Fruit fly (Drosophila melanogaster) whole organism, pupa: ENCODE data around the gene CG13049.

Experiments used
- CG10348 ChIP-seq: fragments of 200-800 bp; sonication (Bioruptor generic); IDR thresholded peaks from 2 replicates; pipeline ENCODE4 v1.3.6; 2022; ENCODE audit warnings: missing biosample characterization, missing genetic modification characterization
- CG12605 ChIP-seq: fragments of 200-800 bp; sonication (Bioruptor generic); IDR thresholded peaks from 2 replicates; pipeline ENCODE4 v1.3.6; 2022; ENCODE audit warnings: missing biosample characterization, missing genetic modification characterization
- CG13204 ChIP-seq: fragments of 200-800 bp; sonication (Bioruptor generic); optimal IDR thresholded peaks from 2 replicates; lab custom pipeline; 2018; ENCODE audit warnings: missing biosample characterization, mild to moderate bottlenecking, missing genetic modification characterization, moderate library complexity
- CG14655 ChIP-seq: fragments of 200-800 bp; sonication (Bioruptor generic); optimal IDR thresholded peaks from 3 replicates; lab custom pipeline; 2017; ENCODE audit warnings: mild to moderate bottlenecking, missing biosample characterization, missing genetic modification reagents, missing genetic modification characterization
- CG15710 ChIP-seq: fragments of 200-800 bp; sonication (Bioruptor generic); optimal IDR thresholded peaks from 2 replicates; lab custom pipeline; 2018; ENCODE audit warnings: missing biosample characterization, mild to moderate bottlenecking, missing genetic modification characterization, moderate library complexity
- CG17806 ChIP-seq: fragments of 200-800 bp; sonication (Bioruptor generic); optimal IDR thresholded peaks from 2 replicates; lab custom pipeline; 2018; ENCODE audit warnings: missing biosample characterization, mild to moderate bottlenecking, missing genetic modification characterization, moderate library complexity
- CG32121 ChIP-seq: fragments of 200-800 bp; sonication (Bioruptor generic); IDR thresholded peaks from 2 replicates; pipeline ENCODE4 v1.3.6; 2022; ENCODE audit warnings: missing biosample characterization, missing genetic modification characterization
- CG34367 ChIP-seq: fragments of 200-800 bp; sonication (Bioruptor generic); optimal IDR thresholded peaks from 2 replicates; lab custom pipeline; 2018; ENCODE audit warnings: missing biosample characterization, mild to moderate bottlenecking, missing genetic modification characterization
- CG4496 ChIP-seq: fragments of 200-800 bp; sonication (Bioruptor generic); IDR thresholded peaks from 3 replicates; pipeline ENCODE4 v1.3.6; 2022; ENCODE audit warnings: missing biosample characterization, missing genetic modification characterization
- CG8159 ChIP-seq: fragments of 200-800 bp; sonication (Bioruptor generic); optimal IDR thresholded peaks from 3 replicates; lab custom pipeline; 2018; ENCODE audit warnings: missing biosample characterization, mild to moderate bottlenecking, missing genetic modification characterization, moderate library complexity
- CG8301 ChIP-seq: fragments of 200-800 bp; sonication (Bioruptor generic); optimal IDR thresholded peaks from 2 replicates; lab custom pipeline; 2018; ENCODE audit warnings: missing biosample characterization, mild to moderate bottlenecking, missing genetic modification characterization
- CG9948 ChIP-seq: fragments of 200-800 bp; sonication (Bioruptor generic); optimal IDR thresholded peaks from 2 replicates; lab custom pipeline; 2018; ENCODE audit warnings: missing biosample characterization, mild to moderate bottlenecking, missing genetic modification characterization, moderate library complexity
- D1 ChIP-seq: fragments of 200-800 bp; sonication (Bioruptor generic); optimal IDR thresholded peaks from 2 replicates; lab custom pipeline; 2018; ENCODE audit warnings: missing biosample characterization, mild to moderate bottlenecking, missing genetic modification characterization, moderate library complexity
- EcR ChIP-seq: fragments of 200-800 bp; sonication (Bioruptor generic); optimal IDR thresholded peaks from 3 replicates; lab custom pipeline; 2019; ENCODE audit warnings: missing biosample characterization, missing genetic modification characterization, mild to moderate bottlenecking, moderate library complexity, missing genetic modification reagents
- Ets98B ChIP-seq: fragments of 200-800 bp; sonication (Bioruptor generic); IDR thresholded peaks from 2 replicates; pipeline ENCODE4 v1.3.6; 2022; ENCODE audit warnings: missing biosample characterization, missing genetic modification characterization
- Pif1A ChIP-seq: fragments of 200-800 bp; sonication (Bioruptor generic); optimal IDR thresholded peaks from 3 replicates; lab custom pipeline; 2016; ENCODE audit warnings: missing biosample characterization, missing genetic modification characterization
- Pif1B ChIP-seq: fragments of 200-800 bp; sonication (Bioruptor generic); optimal IDR thresholded peaks from 3 replicates; lab custom pipeline; 2016; ENCODE audit warnings: missing biosample characterization, missing genetic modification characterization
- Snoo ChIP-seq: fragments of 200-800 bp; sonication (Bioruptor generic); optimal IDR thresholded peaks from 3 replicates; lab custom pipeline; 2017; ENCODE audit warnings: missing biosample characterization, mild to moderate bottlenecking, missing genetic modification characterization, inconsistent platforms
- fd96Ca ChIP-seq: fragments of 200-800 bp; sonication (Bioruptor generic); IDR thresholded peaks from 3 replicates; pipeline ENCODE4 v1.3.6; 2022; ENCODE audit warnings: missing biosample characterization, missing genetic modification characterization
- gl ChIP-seq: fragments of 200-800 bp; sonication (Bioruptor generic); optimal IDR thresholded peaks from 2 replicates; lab custom pipeline; 2018; ENCODE audit warnings: missing biosample characterization, mild to moderate bottlenecking, missing genetic modification characterization
- rn ChIP-seq: fragments of 200-800 bp; sonication (Bioruptor generic); IDR thresholded peaks from 2 replicates; pipeline ENCODE4 v1.3.6; 2022; ENCODE audit warnings: missing biosample characterization, missing genetic modification characterization

Gene CG13049

DNA sequence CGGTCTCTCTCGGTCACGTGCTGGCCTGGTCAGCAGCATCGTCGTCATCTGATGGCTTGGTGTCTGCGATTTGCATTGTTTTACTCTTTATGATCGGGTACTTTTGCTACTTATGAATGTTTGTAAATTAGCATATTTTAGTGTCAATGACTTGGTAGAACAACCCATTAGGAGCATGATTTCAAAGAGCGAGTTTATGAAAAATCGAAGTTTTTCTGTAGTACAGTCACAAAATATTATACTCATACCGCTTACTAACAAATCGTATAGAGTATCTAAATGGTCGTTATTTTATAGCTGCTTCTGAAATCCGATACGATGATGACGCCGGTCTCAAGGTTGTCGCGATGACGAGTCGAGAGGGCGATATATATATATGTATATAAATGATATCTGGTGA, 4.5 kb upstream of the CG13049 start:
- TF ChIP-seq Snoo (tag; lab: Kevin White, UChicago), result peak; percentile 7
- TF ChIP-seq CG10348, result no peak
- TF ChIP-seq CG13204 (GFP tag; lab: Kevin White, UChicago), result peak; percentile 33
- no peak for TF ChIP-seq CG32121 (GFP tag; lab: Robert Waterston, UW)
- TF ChIP-seq CG8301 (tag; lab: Kevin White, UChicago), result no peak
- TF ChIP-seq CG17806, result peak; percentile 76
- peak; percentile 87 for TF ChIP-seq EcR (GFP tag; lab: Kevin White, UChicago)
- no peak for TF ChIP-seq CG4496 (GFP tag; lab: Robert Waterston, UW)
- peak; percentile 27 for TF ChIP-seq CG14655
- peak; percentile 89 for TF ChIP-seq CG8159
- peak; percentile 67 for TF ChIP-seq CG34367 (tag; lab: Kevin White, UChicago)
- TF ChIP-seq gl (tag; lab: Kevin White, UChicago), result peak; percentile 53
- peak; percentile 70 for TF ChIP-seq CG9948 (tag; lab: Kevin White, UChicago)
- TF ChIP-seq fd96Ca, result no peak
- TF ChIP-seq CG12605 (GFP tag; lab: Robert Waterston, UW), result no peak
- no peak for TF ChIP-seq Ets98B
- TF ChIP-seq D1 (tag; lab: Kevin White, UChicago), result peak; percentile 62
- TF ChIP-seq rn (GFP tag; lab: Robert Waterston, UW), result no peak
- TF ChIP-seq Pif1B, result peak; percentile 56
- peak; percentile 86 for TF ChIP-seq CG15710 (tag; lab: Kevin White, UChicago)
- TF ChIP-seq Pif1A (GFP tag; lab: Kevin White, UChicago), result peak; percentile 65

DNA sequence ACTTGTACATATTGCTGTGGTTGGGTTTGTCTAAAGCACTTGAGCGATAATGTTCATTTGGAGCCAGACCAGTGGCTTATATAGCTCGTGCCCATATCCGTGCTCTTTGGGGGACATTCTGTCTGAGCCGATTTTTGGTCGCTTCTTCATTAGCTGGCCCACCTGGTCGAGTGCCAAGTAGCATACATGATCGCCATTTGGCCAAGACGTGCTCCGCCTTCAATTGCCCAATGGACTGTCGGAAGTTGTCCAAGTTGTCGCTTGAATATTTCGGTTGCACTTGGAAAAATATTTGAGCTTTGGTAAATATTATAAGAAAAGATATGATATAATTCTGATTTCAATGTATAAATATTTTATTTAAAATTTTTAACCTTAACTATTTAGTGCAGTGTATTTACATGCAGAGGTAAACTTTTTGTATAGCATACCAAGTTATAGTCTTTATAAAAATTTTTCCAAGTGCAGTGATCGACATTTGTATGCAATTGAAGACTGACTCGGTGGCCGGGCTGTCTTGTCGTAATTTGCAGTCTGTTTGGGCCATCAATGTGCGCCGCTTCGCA, 3.7 kb upstream of the CG13049 start, which contains the start of gene CG13047:
Gene CG13047 (minus strand): TSS at position 51 of the 566 bp plus-strand sequence.
- TF ChIP-seq CG4496 (GFP tag; lab: Robert Waterston, UW) (0 out of 3 replicates have a peak, but pooled peaks have one; percentile 17), CG8159 (peak; percentile 55), Ets98B (no peak), CG14655 (peak; percentile 17), CG15710 (tag; lab: Kevin White, UChicago) (peak; percentile 29), CG9948 (tag; lab: Kevin White, UChicago) (peak; percentile 52), CG17806 (peak; percentile 33), CG34367 (tag; lab: Kevin White, UChicago) (peak; percentile 1), gl (tag; lab: Kevin White, UChicago) (no peak)

DNA sequence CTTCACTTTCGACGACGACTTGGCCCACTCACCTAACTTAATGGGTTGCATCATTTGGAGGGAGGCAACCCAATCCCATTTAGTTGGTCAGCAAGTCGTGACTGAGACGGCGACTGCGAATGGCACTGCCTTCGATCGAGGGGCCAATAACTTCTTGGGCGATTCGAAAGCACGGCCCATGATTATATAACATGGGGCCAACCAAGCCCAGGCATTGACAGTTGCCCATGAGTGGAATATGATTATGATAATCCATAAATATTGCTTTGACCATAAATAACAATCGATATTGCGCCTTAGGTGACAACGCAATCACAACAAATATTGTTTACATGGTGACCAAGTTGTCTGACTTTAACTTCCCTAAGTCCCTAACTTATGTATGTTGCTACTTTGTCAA, 2.1 kb upstream of the CG13049 start, which contains the start of gene CG13048:
Gene CG13048 (minus strand): TSS at position 101 of the 400 bp plus-strand sequence.
- no peak for TF ChIP-seq gl (tag; lab: Kevin White, UChicago)
- 0 out of 2 replicates have a peak, but pooled peaks have one; percentile 16 for TF ChIP-seq CG10348

DNA sequence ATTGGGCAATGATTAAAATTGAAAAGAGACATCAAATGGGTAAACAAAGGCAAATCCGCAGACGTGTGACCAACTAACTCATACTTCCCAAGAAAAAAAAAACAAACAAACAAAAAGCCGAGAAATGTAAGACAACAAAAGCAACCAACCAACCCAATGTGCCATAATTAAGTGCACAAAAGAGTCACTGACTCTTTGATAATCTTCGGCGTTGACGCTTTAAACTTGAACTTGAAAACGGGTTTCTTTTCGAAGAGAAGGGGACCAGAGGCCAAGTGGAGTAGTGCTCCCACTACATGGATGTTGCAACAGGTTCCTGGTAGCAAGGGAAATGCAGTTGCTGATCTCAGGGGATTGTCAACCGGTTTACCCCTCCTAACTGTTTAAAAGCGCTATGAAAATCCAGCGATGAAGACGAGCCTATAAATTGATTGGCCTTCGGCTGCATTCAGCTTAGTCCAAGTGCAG, 1.7 kb downstream of the CG13049 start, which contains the start of gene CG13064:
Gene CG13064 (plus strand): TSS at position 418 of the 468 bp plus-strand sequence.
- TF ChIP-seq CG15710 (tag; lab: Kevin White, UChicago) (no peak), EcR (GFP tag; lab: Kevin White, UChicago) (peak; percentile 96)
- TF ChIP-seq, all 21 proteins: peak for 1

DNA sequence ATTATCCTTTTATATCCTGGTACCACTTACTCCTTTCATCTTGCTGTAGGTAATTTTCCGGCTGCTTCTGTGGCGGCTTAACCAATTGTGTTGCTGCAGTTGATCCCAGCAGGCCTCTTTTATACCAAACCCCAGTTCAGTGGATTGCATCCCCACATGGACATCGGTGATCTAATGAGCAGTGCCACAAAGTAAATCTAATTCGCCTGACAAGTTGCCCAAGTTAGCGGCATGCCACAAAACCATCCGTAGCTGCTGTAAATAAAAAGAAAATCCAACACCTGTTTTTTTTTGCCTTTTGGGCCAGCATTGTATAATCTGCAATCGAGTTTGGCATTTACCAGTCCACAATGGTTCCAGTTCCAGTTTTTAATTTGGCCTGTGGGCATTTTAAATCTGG, 2.6 kb downstream of the CG13049 start, which contains the start of gene CG13050:
Gene CG13050 (minus strand): TSS at position 101 of the 400 bp plus-strand sequence.
- TF ChIP-seq CG14655 (no peak), CG15710 (tag; lab: Kevin White, UChicago) (no peak), gl (tag; lab: Kevin White, UChicago) (no peak), CG17806 (no peak), Pif1B (no peak), D1 (tag; lab: Kevin White, UChicago) (no peak)

DNA sequence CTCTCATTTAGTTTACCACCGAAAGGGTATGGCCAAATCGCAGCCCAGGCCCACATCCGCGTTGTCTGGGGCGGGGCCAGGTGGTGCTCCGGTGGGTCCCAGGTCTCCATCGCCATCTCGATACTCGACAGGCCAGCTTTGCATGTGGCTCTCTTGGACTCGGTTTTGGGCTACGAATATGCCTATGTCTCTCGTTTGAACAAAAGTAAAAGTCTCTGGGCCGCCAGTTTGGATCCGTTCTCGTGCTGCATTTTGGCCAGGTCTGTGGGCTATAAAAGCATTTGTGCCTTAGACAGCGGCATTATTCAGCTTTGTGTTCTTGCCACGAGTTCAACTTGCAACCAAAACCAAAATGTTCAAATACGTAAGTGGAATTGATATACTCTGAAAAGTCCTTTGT, 4.6 kb downstream of the CG13049 start, which contains the start of gene CG13065:
Gene CG13065 (plus strand): TSS at position 301 of the 400 bp plus-strand sequence.
- TF ChIP-seq CG32121 (GFP tag; lab: Robert Waterston, UW) (no peak), CG17806 (no peak), CG9948 (tag; lab: Kevin White, UChicago) (no peak), Snoo (tag; lab: Kevin White, UChicago) (no peak), CG4496 (GFP tag; lab: Robert Waterston, UW) (no peak), CG8159 (no peak)

DNA sequence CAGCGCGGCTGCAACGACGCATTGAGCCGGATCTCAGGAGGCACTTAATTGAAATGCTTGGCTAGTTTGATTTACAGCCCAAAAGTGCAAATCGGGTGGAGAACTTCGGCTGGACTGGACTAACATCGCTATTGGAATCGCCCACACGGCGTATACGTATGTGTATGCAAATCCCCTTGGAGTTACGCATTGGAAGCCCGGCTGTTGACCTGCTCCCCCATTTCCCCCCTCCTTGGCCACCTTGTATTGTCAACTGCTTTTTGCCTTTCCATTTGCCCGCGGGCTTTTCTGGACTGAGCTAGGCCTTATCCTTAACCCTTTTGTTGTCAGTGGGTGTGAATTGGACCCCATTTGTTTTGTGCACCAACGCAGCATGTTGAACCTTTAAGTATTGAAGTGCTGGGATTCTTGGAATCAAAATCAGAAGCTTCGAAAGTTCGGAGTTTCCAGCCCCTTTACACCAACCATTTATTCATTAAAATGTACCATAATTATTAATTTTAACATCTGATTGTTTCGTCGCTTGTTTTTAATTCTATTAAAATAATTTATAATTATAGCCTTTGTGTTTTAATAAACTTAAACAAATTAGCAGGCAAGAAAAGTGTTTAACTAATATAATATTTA, 6.2 kb downstream of the CG13049 start:
- TF ChIP-seq CG34367 (tag; lab: Kevin White, UChicago) (peak; percentile 20), CG15710 (tag; lab: Kevin White, UChicago) (peak; percentile 41), CG13204 (GFP tag; lab: Kevin White, UChicago) (no peak), EcR (GFP tag; lab: Kevin White, UChicago) (peak; percentile 75), CG14655 (peak; percentile 41), CG9948 (tag; lab: Kevin White, UChicago) (peak; percentile 49), CG17806 (peak; percentile 39), CG10348 (no peak), CG8159 (peak; percentile 63)
